Worm (Caenorhabditis elegans): ENCODE data around the gene zchc-1A.

Gene zchc-1A

ce11 chrX:5179050-5179449, 4.9 kb downstream of the zchc-1A start, which contains the start of gene metl-9:
Gene metl-9 (minus strand): TSS chrX:5179150.
- TF ChIP-seq T22C8.4 (GFP tag; IDR thresholded peaks at IDR 0.05) (no peak), cog-1 (tag; optimal IDR thresholded peaks at IDR 0.05) (no peak), klf-2 (GFP tag; conservative IDR thresholded peaks at IDR 0.05) (no peak), flt-1 (GFP tag; IDR thresholded peaks at IDR 0.05) (no peak), ztf-23 (GFP tag; IDR thresholded peaks at IDR 0.05) (no peak), tab-1 (GFP tag; IDR thresholded peaks at IDR 0.05) (no peak), med-1 (GFP tag; optimal IDR thresholded peaks at IDR 0.05; ENCODE audit: insufficient read depth) (no peak), ref-1 (GFP tag; conservative IDR thresholded peaks at IDR 0.05) (no peak), ztf-29 (GFP tag; IDR thresholded peaks at IDR 0.05) (no peak)

- TF ChIP-seq ztf-23 (GFP tag; IDR thresholded peaks at IDR 0.05) = no peak
- TF ChIP-seq cog-1 (tag; optimal IDR thresholded peaks at IDR 0.05) = no peak
- no peak for TF ChIP-seq klf-2 (GFP tag; conservative IDR thresholded peaks at IDR 0.05)
- TF ChIP-seq ztf-29 (GFP tag; IDR thresholded peaks at IDR 0.05) = no peak
- no peak for TF ChIP-seq ref-1 (GFP tag; conservative IDR thresholded peaks at IDR 0.05)
- TF ChIP-seq flt-1 (GFP tag; IDR thresholded peaks at IDR 0.05) = no peak
- TF ChIP-seq tab-1 (GFP tag; IDR thresholded peaks at IDR 0.05) = no peak
- no peak for TF ChIP-seq med-1 (GFP tag; optimal IDR thresholded peaks at IDR 0.05; ENCODE audit: insufficient read depth)
- TF ChIP-seq T22C8.4 (GFP tag; IDR thresholded peaks at IDR 0.05) = no peak
Measured at ce11 chrX:5179874-5180273, 5.7 kb downstream of the zchc-1A start, which contains the start of gene sru-48. Gene sru-48 (plus strand): TSS chrX:5180174.

- TF ChIP-seq ztf-29 (GFP tag; IDR thresholded peaks at IDR 0.05) = no peak
- TF ChIP-seq T22C8.4 (GFP tag; IDR thresholded peaks at IDR 0.05) = no peak
- no peak for TF ChIP-seq ztf-23 (GFP tag; IDR thresholded peaks at IDR 0.05)
- no peak for TF ChIP-seq klf-2 (GFP tag; conservative IDR thresholded peaks at IDR 0.05)
- no peak for TF ChIP-seq med-1 (GFP tag; optimal IDR thresholded peaks at IDR 0.05; ENCODE audit: insufficient read depth)
- no peak for TF ChIP-seq tab-1 (GFP tag; IDR thresholded peaks at IDR 0.05)
- no peak for TF ChIP-seq cog-1 (tag; optimal IDR thresholded peaks at IDR 0.05)
- no peak for TF ChIP-seq ref-1 (GFP tag; conservative IDR thresholded peaks at IDR 0.05)
- no peak for TF ChIP-seq flt-1 (GFP tag; IDR thresholded peaks at IDR 0.05)
Measured at ce11 chrX:5183931-5184330, 9.8 kb downstream of the zchc-1A start, which contains the start of gene T03G11.9. Gene T03G11.9 (plus strand): TSS chrX:5184231.

ce11 chrX:5188977-5189376, 14.8 kb downstream of the zchc-1A start, which contains the start of gene zig-6:
Gene zig-6 (minus strand): TSS chrX:5189077.
- no peak for TF ChIP-seq T22C8.4 (GFP tag; IDR thresholded peaks at IDR 0.05)
- no peak for TF ChIP-seq klf-2 (GFP tag; conservative IDR thresholded peaks at IDR 0.05)
- no peak for TF ChIP-seq ztf-23 (GFP tag; IDR thresholded peaks at IDR 0.05)
- TF ChIP-seq cog-1 (tag; optimal IDR thresholded peaks at IDR 0.05) = no peak
- TF ChIP-seq flt-1 (GFP tag; IDR thresholded peaks at IDR 0.05) = no peak
- TF ChIP-seq ref-1 (GFP tag; conservative IDR thresholded peaks at IDR 0.05) = no peak

- TF ChIP-seq med-1 (GFP tag; optimal IDR thresholded peaks at IDR 0.05; ENCODE audit: insufficient read depth) (no peak), T22C8.4 (GFP tag; IDR thresholded peaks at IDR 0.05) (no peak), tab-1 (GFP tag; IDR thresholded peaks at IDR 0.05) (no peak), flt-1 (GFP tag; IDR thresholded peaks at IDR 0.05) (no peak), klf-2 (GFP tag; conservative IDR thresholded peaks at IDR 0.05) (no peak), ztf-29 (GFP tag; IDR thresholded peaks at IDR 0.05) (no peak), ref-1 (GFP tag; conservative IDR thresholded peaks at IDR 0.05) (no peak), ztf-23 (GFP tag; IDR thresholded peaks at IDR 0.05) (no peak), cog-1 (tag; optimal IDR thresholded peaks at IDR 0.05) (no peak)
Measured at ce11 chrX:5190061-5190460, 15.9 kb downstream of the zchc-1A start.

- TF ChIP-seq ztf-23 (GFP tag; IDR thresholded peaks at IDR 0.05) = 0 out of 2 replicates have a peak, but pooled peaks have one; percentile 9
- TF ChIP-seq ztf-29 (GFP tag; IDR thresholded peaks at IDR 0.05) = no peak
Measured at ce11 chrX:5193402-5193801, 19.2 kb downstream of the zchc-1A start.

- TF ChIP-seq tab-1 (GFP tag; IDR thresholded peaks at IDR 0.05) (no peak), ztf-23 (GFP tag; IDR thresholded peaks at IDR 0.05) (no peak), T22C8.4 (GFP tag; IDR thresholded peaks at IDR 0.05) (no peak), cog-1 (tag; optimal IDR thresholded peaks at IDR 0.05) (no peak), flt-1 (GFP tag; IDR thresholded peaks at IDR 0.05) (no peak), med-1 (GFP tag; optimal IDR thresholded peaks at IDR 0.05; ENCODE audit: insufficient read depth) (no peak), ztf-29 (GFP tag; IDR thresholded peaks at IDR 0.05) (no peak), klf-2 (GFP tag; conservative IDR thresholded peaks at IDR 0.05) (no peak), ref-1 (GFP tag; conservative IDR thresholded peaks at IDR 0.05) (no peak)
Measured at ce11 chrX:5195462-5196160, 21.4 kb downstream of the zchc-1A start, which contains the start of gene pqn-62. Gene pqn-62 (plus strand): TSS chrX:5196110.

- TF ChIP-seq ztf-29 (GFP tag; IDR thresholded peaks at IDR 0.05) (no peak), med-1 (GFP tag; optimal IDR thresholded peaks at IDR 0.05; ENCODE audit: insufficient read depth) (no peak), ref-1 (GFP tag; conservative IDR thresholded peaks at IDR 0.05) (no peak), ztf-23 (GFP tag; IDR thresholded peaks at IDR 0.05) (no peak), klf-2 (GFP tag; conservative IDR thresholded peaks at IDR 0.05) (no peak)
Measured at ce11 chrX:5197440-5197839, 23.3 kb downstream of the zchc-1A start.

ce11 chrX:5199245-5199644, 25.1 kb downstream of the zchc-1A start:
- no peak for TF ChIP-seq ztf-23 (GFP tag; IDR thresholded peaks at IDR 0.05)
- no peak for TF ChIP-seq T22C8.4 (GFP tag; IDR thresholded peaks at IDR 0.05)
- TF ChIP-seq klf-2 (GFP tag; conservative IDR thresholded peaks at IDR 0.05) = no peak
- no peak for TF ChIP-seq flt-1 (GFP tag; IDR thresholded peaks at IDR 0.05)
- TF ChIP-seq ztf-29 (GFP tag; IDR thresholded peaks at IDR 0.05) = no peak
- no peak for TF ChIP-seq tab-1 (GFP tag; IDR thresholded peaks at IDR 0.05)
- no peak for TF ChIP-seq cog-1 (tag; optimal IDR thresholded peaks at IDR 0.05)
- no peak for TF ChIP-seq ref-1 (GFP tag; conservative IDR thresholded peaks at IDR 0.05)
- no peak for TF ChIP-seq med-1 (GFP tag; optimal IDR thresholded peaks at IDR 0.05; ENCODE audit: insufficient read depth)
